Worm (Caenorhabditis elegans) whole organism, early embryonic: ENCODE results near the gene F11G11.13.

Experiments
- B0310.2 ChIP-seq: sonication (generic microtip); optimal IDR thresholded peaks from 2 replicates; lab custom pipeline; 2016; ENCODE audit warnings: mild to moderate bottlenecking, missing genetic modification characterization, missing compliant biosample characterization
- F13C5.2 ChIP-seq: sonication (generic microtip); optimal IDR thresholded peaks from 2 replicates; lab custom pipeline; 2017; ENCODE audit warnings: mild to moderate bottlenecking, missing genetic modification characterization, inconsistent platforms, missing compliant biosample characterization
- aly-1 ChIP-seq: sonication (generic microtip); optimal IDR thresholded peaks from 2 replicates; lab custom pipeline; 2016; ENCODE audit warnings: missing genetic modification characterization, missing compliant biosample characterization
- ama-1 ChIP-seq: fragments of 150-350 bp; optimal IDR thresholded peaks from 2 replicates; lab custom pipeline; 2014
- ceh-13 ChIP-seq: fragments of 200-800 bp; sonication (Bioruptor generic); optimal IDR thresholded peaks from 2 replicates; lab custom pipeline; 2018; ENCODE audit warnings: mild to moderate bottlenecking, missing genetic modification characterization, missing compliant biosample characterization
- ceh-36 ChIP-seq: sonication (generic microtip); optimal IDR thresholded peaks from 2 replicates; lab custom pipeline; 2016; ENCODE audit warnings: missing genetic modification characterization, inconsistent platforms, missing compliant biosample characterization
- ets-7 ChIP-seq: sonication (generic microtip); optimal IDR thresholded peaks from 2 replicates; lab custom pipeline; 2016; ENCODE audit warnings: missing genotype, missing genetic modification characterization, missing compliant biosample characterization
- flt-1 ChIP-seq: fragments of 200-800 bp; sonication (Bioruptor generic); IDR thresholded peaks from 2 replicates; pipeline ENCODE4 v1.3.6; 2022; ENCODE audit warnings: missing genetic modification characterization, missing compliant biosample characterization
- hmbx-1 ChIP-seq: sonication (generic microtip); optimal IDR thresholded peaks from 2 replicates; lab custom pipeline; 2016; ENCODE audit warnings: mild to moderate bottlenecking, missing genetic modification characterization, missing compliant biosample characterization
- hmg-4 ChIP-seq: fragments of 200-800 bp; sonication (Bioruptor generic); optimal IDR thresholded peaks from 2 replicates; lab custom pipeline; 2018; ENCODE audit warnings: mild to moderate bottlenecking, missing genetic modification characterization, missing compliant biosample characterization
- hnd-1 ChIP-seq: sonication (generic microtip); optimal IDR thresholded peaks from 2 replicates; lab custom pipeline; 2016; ENCODE audit warnings: missing genetic modification characterization, missing compliant biosample characterization
- pes-1 ChIP-seq: fragments of 200-800 bp; sonication (Bioruptor generic); IDR thresholded peaks from 2 replicates; pipeline ENCODE4 v1.3.6; 2022; ENCODE audit warnings: missing genetic modification reagents, missing genetic modification characterization, missing compliant biosample characterization
- scrt-1 ChIP-seq: fragments of 200-800 bp; sonication (Bioruptor generic); IDR thresholded peaks from 2 replicates; pipeline ENCODE4 v1.3.6; 2022; ENCODE audit warnings: missing genetic modification characterization, missing compliant biosample characterization
- sea-1 ChIP-seq: fragments of 200-800 bp; sonication (Bioruptor generic); conservative IDR thresholded peaks from 2 replicates; pipeline ENCODE4 v1.3.6; 2022; ENCODE audit warnings: missing genetic modification characterization, missing compliant biosample characterization
- tbx-11 ChIP-seq: fragments of 200-800 bp; sonication (Bioruptor generic); IDR thresholded peaks from 2 replicates; pipeline ENCODE4 v1.3.6; 2022; ENCODE audit warnings: missing genetic modification characterization, missing compliant biosample characterization
- tbx-37 ChIP-seq: fragments of 200-800 bp; sonication (Bioruptor generic); conservative IDR thresholded peaks from 2 replicates; pipeline ENCODE4 v1.3.6; 2022; ENCODE audit warnings: missing genetic modification reagents, missing genetic modification characterization, missing compliant biosample characterization
- tra-4 ChIP-seq: sonication (generic microtip); optimal IDR thresholded peaks from 2 replicates; lab custom pipeline; 2017; ENCODE audit warnings: missing genetic modification characterization, missing compliant biosample characterization

F11G11.13 gene

DNA sequence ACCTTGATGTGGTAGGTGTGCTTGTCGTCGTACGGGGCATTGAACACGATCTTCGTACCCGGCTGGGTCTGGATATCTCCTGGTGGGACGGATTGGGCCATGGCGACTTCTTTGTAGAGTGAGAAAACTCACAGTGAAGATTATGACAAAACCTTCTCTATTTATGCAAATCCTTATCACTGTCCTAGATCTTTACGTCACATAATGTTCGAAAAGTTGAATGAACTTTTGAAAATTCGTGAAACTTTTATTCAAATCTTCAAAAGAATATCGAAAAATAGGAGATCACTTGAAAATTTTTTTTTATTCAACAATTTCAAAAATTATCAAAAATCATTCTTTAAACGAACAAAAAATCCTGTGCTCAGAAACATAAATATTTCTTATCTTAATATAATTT is 16.6 kb upstream of the F11G11.13 start, which contains the start of gene msp-33:
Gene msp-33 (minus strand): TSS at position 101 of the 400 bp plus-strand sequence.
- TF ChIP-seq ceh-36 (tag; lab: Kevin White, UChicago) (no peak), pes-1 (no peak), hnd-1 (tag; lab: Kevin White, UChicago) (no peak), B0310.2 (tag; lab: Kevin White, UChicago) (no peak), scrt-1 (no peak), flt-1 (GFP tag; lab: Robert Waterston, UW) (no peak), F13C5.2 (tag; lab: Kevin White, UChicago) (no peak), tra-4 (no peak), ets-7 (no peak), tbx-11 (GFP tag; lab: Robert Waterston, UW) (no peak), hmg-4 (GFP tag; lab: Kevin White, UChicago) (no peak), hmbx-1 (tag; lab: Kevin White, UChicago) (no peak), aly-1 (tag; lab: Kevin White, UChicago) (no peak), ceh-13 (GFP tag; lab: Kevin White, UChicago) (no peak), ama-1 (lab: Kevin White, UChicago) (no peak), tbx-37 (GFP tag; lab: Robert Waterston, UW) (no peak)

DNA sequence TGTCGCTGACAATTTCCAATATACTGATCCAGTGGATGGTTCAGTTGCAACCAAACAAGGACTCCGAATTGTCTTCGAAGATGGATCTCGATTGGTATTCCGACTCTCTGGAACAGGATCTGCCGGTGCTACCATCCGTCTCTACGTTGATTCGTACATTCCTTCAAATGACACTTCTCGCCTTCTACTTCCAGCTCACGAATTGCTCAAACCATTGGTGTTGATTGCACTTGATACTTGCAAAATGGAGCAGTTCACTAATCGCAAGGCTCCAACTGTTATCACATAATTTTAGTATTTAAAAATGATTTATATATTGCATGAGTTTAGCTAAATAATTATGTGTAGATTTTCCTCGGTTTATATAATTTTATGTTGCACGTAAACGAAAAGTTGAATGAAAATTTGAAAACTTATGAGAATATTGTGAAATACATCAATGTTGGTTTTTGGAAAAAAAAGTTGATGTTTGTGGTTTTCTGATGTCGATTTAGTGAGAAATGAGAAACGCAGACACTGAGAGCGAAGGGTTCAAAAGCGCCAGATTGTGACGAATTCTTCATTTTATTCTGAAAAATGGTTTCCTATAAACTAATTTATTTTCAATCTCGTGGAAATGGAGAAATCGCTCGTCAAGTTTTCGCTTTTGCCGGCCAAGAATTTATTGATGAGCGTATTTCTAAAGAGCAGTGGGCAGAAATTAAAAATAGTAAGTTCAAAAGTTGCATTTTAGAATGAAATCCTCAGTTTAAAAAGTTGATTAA is 15.2 kb upstream of the F11G11.13 start, which contains the start of gene gst-9:
Gene gst-9 (plus strand): TSS at position 574 of the 764 bp plus-strand sequence.
- TF ChIP-seq tbx-11 (GFP tag; lab: Robert Waterston, UW) = no peak
- no peak for TF ChIP-seq pes-1
- TF ChIP-seq tbx-37 (GFP tag; lab: Robert Waterston, UW) = no peak
- TF ChIP-seq aly-1 (tag; lab: Kevin White, UChicago) = no peak
- TF ChIP-seq F13C5.2 (tag; lab: Kevin White, UChicago) = no peak

DNA sequence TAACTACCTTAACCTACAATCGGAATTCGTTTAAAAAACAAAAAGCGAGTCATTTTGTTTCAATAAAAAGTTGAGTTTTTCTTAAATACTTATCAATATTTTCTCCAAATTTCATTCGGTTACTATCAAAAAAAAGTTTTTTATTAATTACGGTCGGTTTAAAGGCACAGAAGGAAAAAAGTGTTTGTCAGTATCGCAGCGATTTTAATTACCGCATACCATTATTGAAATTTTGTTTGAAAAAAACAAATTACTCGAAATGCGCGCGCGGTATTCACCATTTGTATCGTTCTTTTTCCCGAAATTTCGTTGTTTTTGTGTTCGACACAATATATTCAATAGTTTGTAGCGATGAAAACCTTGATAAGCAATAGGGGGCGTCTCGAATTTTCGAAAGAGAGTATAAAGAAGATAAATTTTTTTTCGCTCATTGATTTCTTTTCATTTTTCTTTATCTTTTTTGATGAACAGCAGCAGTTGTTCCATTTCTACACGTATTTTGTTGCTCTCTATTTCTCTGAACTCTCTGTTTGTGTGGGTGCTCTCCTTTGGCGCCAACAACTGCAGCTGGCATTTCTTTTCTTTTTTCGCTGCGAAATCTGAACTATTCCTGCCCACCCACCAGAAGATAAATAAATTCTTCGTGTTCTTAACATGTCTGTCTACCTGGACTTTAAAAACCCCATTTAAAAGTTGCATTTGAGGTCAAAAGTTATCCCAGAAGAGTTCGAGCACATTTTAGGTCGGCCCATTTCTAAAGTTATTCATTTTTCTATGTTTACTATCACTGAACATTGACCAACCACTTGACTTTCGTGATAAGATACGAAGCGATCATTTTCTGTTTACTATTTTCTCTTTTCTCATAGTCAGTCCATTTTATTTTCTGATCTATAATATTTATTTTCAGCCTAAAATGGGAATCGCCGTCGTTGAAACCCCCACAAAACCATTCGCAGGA is 12.8 kb upstream of the F11G11.13 start, which contains the start of gene pgm-1:
Gene pgm-1 (plus strand): TSS at position 911 of the 961 bp plus-strand sequence.
- no peak for TF ChIP-seq hmbx-1 (tag; lab: Kevin White, UChicago)
- TF ChIP-seq tbx-11 (GFP tag; lab: Robert Waterston, UW) = no peak
- no peak for TF ChIP-seq scrt-1
- no peak for TF ChIP-seq F13C5.2 (tag; lab: Kevin White, UChicago)
- no peak for TF ChIP-seq sea-1 (GFP tag; lab: Robert Waterston, UW)
- TF ChIP-seq B0310.2 (tag; lab: Kevin White, UChicago) = no peak
- TF ChIP-seq tra-4 = no peak
- TF ChIP-seq hnd-1 (tag; lab: Kevin White, UChicago) = no peak
- TF ChIP-seq pes-1 = no peak
- no peak for TF ChIP-seq ceh-36 (tag; lab: Kevin White, UChicago)
- TF ChIP-seq ets-7 = no peak
- no peak for TF ChIP-seq tbx-37 (GFP tag; lab: Robert Waterston, UW)
- no peak for TF ChIP-seq flt-1 (GFP tag; lab: Robert Waterston, UW)
- TF ChIP-seq aly-1 (tag; lab: Kevin White, UChicago) = no peak
- no peak for TF ChIP-seq hmg-4 (GFP tag; lab: Kevin White, UChicago)
- TF ChIP-seq ama-1 (lab: Kevin White, UChicago) = no peak
- no peak for TF ChIP-seq ceh-13 (GFP tag; lab: Kevin White, UChicago)

DNA sequence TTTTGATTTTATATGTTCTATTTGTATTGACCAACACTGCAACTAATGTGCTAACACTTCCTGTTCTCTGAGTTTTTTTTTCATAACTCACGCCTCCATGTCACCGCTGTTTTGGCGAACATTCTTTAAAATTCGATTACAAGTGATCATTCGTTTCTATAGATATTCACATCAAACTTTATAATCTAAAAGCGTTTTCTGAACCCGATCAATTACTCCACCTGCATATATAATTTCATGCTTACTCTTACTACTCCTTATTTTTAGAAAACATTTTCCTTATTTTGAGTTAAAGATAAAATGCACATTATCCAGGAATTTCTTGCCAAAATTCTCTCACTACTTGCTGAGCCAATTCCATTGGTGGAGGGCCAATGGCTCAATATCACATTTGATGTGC is 10.0 kb upstream of the F11G11.13 start, which contains the start of gene R05F9.7:
Gene R05F9.7 (plus strand): TSS at position 301 of the 400 bp plus-strand sequence.
- TF ChIP-seq hmbx-1 (tag; lab: Kevin White, UChicago) = no peak
- TF ChIP-seq hmg-4 (GFP tag; lab: Kevin White, UChicago) = no peak
- no peak for TF ChIP-seq F13C5.2 (tag; lab: Kevin White, UChicago)
- TF ChIP-seq tbx-11 (GFP tag; lab: Robert Waterston, UW) = no peak
- TF ChIP-seq tra-4 = no peak
- TF ChIP-seq ama-1 (lab: Kevin White, UChicago) = no peak
- no peak for TF ChIP-seq sea-1 (GFP tag; lab: Robert Waterston, UW)
- TF ChIP-seq hnd-1 (tag; lab: Kevin White, UChicago) = no peak
- TF ChIP-seq ceh-13 (GFP tag; lab: Kevin White, UChicago) = no peak
- TF ChIP-seq ceh-36 (tag; lab: Kevin White, UChicago) = no peak
- TF ChIP-seq flt-1 (GFP tag; lab: Robert Waterston, UW) = no peak
- TF ChIP-seq pes-1 = no peak
- no peak for TF ChIP-seq tbx-37 (GFP tag; lab: Robert Waterston, UW)
- no peak for TF ChIP-seq aly-1 (tag; lab: Kevin White, UChicago)
- no peak for TF ChIP-seq ets-7
- no peak for TF ChIP-seq B0310.2 (tag; lab: Kevin White, UChicago)
- no peak for TF ChIP-seq scrt-1

DNA sequence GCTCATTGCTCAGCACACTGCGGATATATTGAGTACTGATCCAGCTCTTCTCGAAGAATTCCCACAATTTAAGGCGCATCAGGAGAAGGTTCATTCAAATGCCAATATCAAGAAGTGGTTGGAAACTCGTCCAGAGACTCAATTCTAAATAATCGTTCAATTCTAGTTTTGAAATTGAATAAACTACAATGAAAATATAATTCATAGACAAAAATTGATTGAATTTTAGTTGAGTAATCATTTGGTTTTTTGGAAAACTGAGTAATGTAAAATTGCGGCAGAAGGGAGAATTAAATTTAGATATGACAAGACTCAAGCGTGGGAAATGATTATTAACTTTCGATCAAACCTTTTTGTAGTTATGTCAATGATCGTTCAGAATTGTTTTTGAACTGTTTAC is 8.4 kb upstream of the F11G11.13 start:
- TF ChIP-seq ceh-36 (tag; lab: Kevin White, UChicago) (no peak), B0310.2 (tag; lab: Kevin White, UChicago) (no peak)

DNA sequence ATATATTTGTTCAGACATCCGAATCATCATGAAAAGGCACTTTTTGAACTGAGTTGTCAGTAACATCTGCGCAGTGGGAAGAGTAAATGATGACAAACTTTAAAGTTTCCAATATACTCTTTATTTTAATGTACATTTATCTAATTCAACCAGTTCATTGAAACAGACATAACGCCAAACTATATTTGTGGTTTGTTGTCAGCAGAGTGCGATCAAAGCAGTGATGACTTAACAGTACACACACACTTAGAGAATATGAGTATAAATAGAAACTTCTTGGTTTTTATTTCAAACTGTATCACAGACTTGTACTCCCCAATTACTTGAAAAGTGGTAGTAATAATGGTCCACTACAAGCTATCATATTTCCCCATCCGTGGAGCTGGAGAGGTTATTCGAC is 7.4 kb upstream of the F11G11.13 start, which contains the start of gene gst-8:
Gene gst-8 (plus strand): TSS at position 301 of the 400 bp plus-strand sequence.
- no peak for TF ChIP-seq flt-1 (GFP tag; lab: Robert Waterston, UW)
- no peak for TF ChIP-seq pes-1
- no peak for TF ChIP-seq hnd-1 (tag; lab: Kevin White, UChicago)
- no peak for TF ChIP-seq tra-4
- TF ChIP-seq B0310.2 (tag; lab: Kevin White, UChicago) = no peak
- TF ChIP-seq F13C5.2 (tag; lab: Kevin White, UChicago) = no peak
- no peak for TF ChIP-seq tbx-37 (GFP tag; lab: Robert Waterston, UW)
- TF ChIP-seq ama-1 (lab: Kevin White, UChicago) = no peak
- no peak for TF ChIP-seq aly-1 (tag; lab: Kevin White, UChicago)
- TF ChIP-seq hmg-4 (GFP tag; lab: Kevin White, UChicago) = no peak
- TF ChIP-seq tbx-11 (GFP tag; lab: Robert Waterston, UW) = no peak
- TF ChIP-seq ceh-13 (GFP tag; lab: Kevin White, UChicago) = no peak
- TF ChIP-seq sea-1 (GFP tag; lab: Robert Waterston, UW) = no peak
- no peak for TF ChIP-seq ceh-36 (tag; lab: Kevin White, UChicago)
- no peak for TF ChIP-seq ets-7
- TF ChIP-seq scrt-1 = no peak
- no peak for TF ChIP-seq hmbx-1 (tag; lab: Kevin White, UChicago)
